Worm (Caenorhabditis elegans) whole organism, L1 larva: ENCODE data around the gene srp-1.

Source experiments
- C34B4.2 ChIP-seq: sonication (generic microtip); optimal IDR thresholded peaks from 2 replicates; lab custom pipeline; 2017; ENCODE audit warnings: mild to moderate bottlenecking, missing genetic modification characterization, missing compliant biosample characterization
- Y116A8C.19 ChIP-seq: sonication (generic microtip); optimal IDR thresholded peaks from 2 replicates; lab custom pipeline; 2016; ENCODE audit warnings: missing compliant biosample characterization, missing genetic modification characterization, borderline replicate concordance
- aly-2 ChIP-seq: fragments of 150-350 bp; optimal IDR thresholded peaks from 2 replicates; lab custom pipeline; 2014; ENCODE audit warnings: missing biosample characterization, missing genetic modification characterization
- ceh-63 ChIP-seq: fragments of 200-800 bp; sonication (Bioruptor generic); optimal IDR thresholded peaks from 2 replicates; lab custom pipeline; 2018; ENCODE audit warnings: mild to moderate bottlenecking, missing genetic modification characterization, missing compliant biosample characterization
- ceh-8 ChIP-seq: fragments of 200-800 bp; sonication (Bioruptor generic); optimal IDR thresholded peaks from 2 replicates; lab custom pipeline; 2018; ENCODE audit warnings: mild to moderate bottlenecking, missing genetic modification characterization, moderate library complexity, missing compliant biosample characterization
- ceh-88 ChIP-seq: fragments of 200-800 bp; sonication (Bioruptor generic); IDR thresholded peaks from 2 replicates; pipeline ENCODE4 v1.3.6; 2022; ENCODE audit warnings: missing genetic modification characterization, missing compliant biosample characterization
- ceh-90 ChIP-seq: sonication (generic microtip); optimal IDR thresholded peaks from 2 replicates; lab custom pipeline; 2016; ENCODE audit warnings: missing genetic modification characterization, missing compliant biosample characterization
- ces-1 ChIP-seq: fragments of 150-350 bp; optimal IDR thresholded peaks from 2 replicates; lab custom pipeline; 2014; ENCODE audit warnings: missing biosample characterization, missing genetic modification reagents, missing genetic modification characterization
- dpl-1 ChIP-seq, 3 experiments: fragments of 150-350 bp in 2 of 3; sonication (generic microtip) in 1 of 3; optimal IDR thresholded peaks; 2 replicates each; lab custom pipeline; 2014 to 2017; ENCODE audit warnings: missing biosample characterization in 3 of 3, missing genetic modification characterization in 3 of 3, missing genetic modification reagents in 3 of 3
- efl-1 ChIP-seq, 4 experiments: fragments of 150-350 bp; optimal IDR thresholded peaks in 3 of 4; peaks in 1 of 4; 1 replicate in 1 of 4; 2 replicates in 3 of 4; lab custom pipeline; 2014; ENCODE audit warnings: missing biosample characterization in 2 of 4, missing genetic modification characterization in 2 of 4, missing genetic modification reagents in 2 of 4
- efl-3 ChIP-seq: fragments of 200-800 bp; sonication (Bioruptor generic); optimal IDR thresholded peaks from 2 replicates; lab custom pipeline; 2018; ENCODE audit warnings: mild to moderate bottlenecking, missing genetic modification characterization, missing compliant biosample characterization
- elt-2 ChIP-seq: sonication (generic microtip); optimal IDR thresholded peaks from 2 replicates; lab custom pipeline; 2016; ENCODE audit warnings: missing genetic modification characterization, mild to moderate bottlenecking, inconsistent platforms, missing compliant biosample characterization, missing genetic modification reagents
- elt-3 ChIP-seq, 6 experiments: fragments of 150-350 bp in 1 of 6; sonication (generic microtip); optimal IDR thresholded peaks; 2 replicates each; lab custom pipeline; 2017 to 2018; ENCODE audit warnings: missing biosample characterization in 6 of 6, missing genetic modification characterization in 6 of 6, inconsistent platforms in 1 of 6
- fkh-4 ChIP-seq: sonication (generic microtip); optimal IDR thresholded peaks from 2 replicates; lab custom pipeline; 2016; ENCODE audit warnings: missing compliant biosample characterization, missing genetic modification characterization, borderline replicate concordance
- fkh-8 ChIP-seq: sonication (generic microtip); optimal IDR thresholded peaks from 2 replicates; lab custom pipeline; 2016; ENCODE audit warnings: mild to moderate bottlenecking, missing genetic modification characterization, missing compliant biosample characterization
- hlh-4 ChIP-seq: sonication (generic microtip); optimal IDR thresholded peaks from 2 replicates; lab custom pipeline; 2016; ENCODE audit warnings: mild to moderate bottlenecking, missing genetic modification characterization, missing compliant biosample characterization
- hpl-2 ChIP-seq: fragments of 150-350 bp; optimal IDR thresholded peaks from 2 replicates; lab custom pipeline; 2014; ENCODE audit warnings: missing biosample characterization, missing genetic modification reagents, missing genetic modification characterization
- isw-1 ChIP-seq: fragments of 200-800 bp; sonication (Bioruptor generic); IDR thresholded peaks from 2 replicates; pipeline ENCODE4 v1.3.6; 2022; ENCODE audit warnings: missing genetic modification characterization, missing compliant biosample characterization
- jun-1 ChIP-seq: fragments of 150-350 bp; optimal IDR thresholded peaks from 2 replicates; lab custom pipeline; 2014; ENCODE audit warnings: missing biosample characterization, missing genetic modification reagents, missing genetic modification characterization
- lin-13 ChIP-seq: fragments of 150-350 bp; optimal IDR thresholded peaks from 2 replicates; lab custom pipeline; 2014; ENCODE audit warnings: missing biosample characterization, missing genetic modification reagents, missing genetic modification characterization
- lin-35 ChIP-seq, 2 experiments: fragments of 150-350 bp; optimal IDR thresholded peaks; 2 replicates each; lab custom pipeline; 2014; ENCODE audit warnings: missing biosample characterization in 2 of 2, missing genetic modification characterization in 2 of 2, missing genetic modification reagents in 2 of 2
- lin-39 ChIP-seq: fragments of 150-350 bp; optimal IDR thresholded peaks from 2 replicates; lab custom pipeline; 2014; ENCODE audit warnings: missing biosample characterization, missing genetic modification reagents, missing genetic modification characterization
- lsy-2 ChIP-seq, 2 experiments: fragments of 150-350 bp; optimal IDR thresholded peaks; 2 replicates each; lab custom pipeline; 2014; ENCODE audit warnings: missing biosample characterization in 2 of 2, missing genetic modification characterization in 2 of 2
- mep-1 ChIP-seq: fragments of 150-350 bp; optimal IDR thresholded peaks from 2 replicates; lab custom pipeline; 2014; ENCODE audit warnings: missing biosample characterization, missing genetic modification characterization
- nhr-12 ChIP-seq: sonication (generic microtip); optimal IDR thresholded peaks from 2 replicates; lab custom pipeline; 2017; ENCODE audit warnings: missing biosample characterization, missing genetic modification characterization
- nhr-19 ChIP-seq: fragments of 200-800 bp; sonication (Bioruptor generic); conservative IDR thresholded peaks from 2 replicates; pipeline ENCODE4 v1.3.6; 2022; ENCODE audit warnings: missing genetic modification characterization, missing compliant biosample characterization
- nhr-47 ChIP-seq: sonication (generic microtip); optimal IDR thresholded peaks from 2 replicates; lab custom pipeline; 2016; ENCODE audit warnings: mild to moderate bottlenecking, missing genetic modification characterization, moderate library complexity, missing compliant biosample characterization
- nhr-71 ChIP-seq: sonication (generic microtip); optimal IDR thresholded peaks from 2 replicates; lab custom pipeline; 2016; ENCODE audit warnings: mild to moderate bottlenecking, missing genetic modification characterization, moderate library complexity, missing compliant biosample characterization
- nhr-76 ChIP-seq: sonication (generic microtip); optimal IDR thresholded peaks from 2 replicates; lab custom pipeline; 2017; ENCODE audit warnings: missing biosample characterization, missing genetic modification characterization
- nhr-77 ChIP-seq: fragments of 150-350 bp; optimal IDR thresholded peaks from 2 replicates; lab custom pipeline; 2014; ENCODE audit warnings: missing biosample characterization, missing genetic modification characterization
- nhr-85 ChIP-seq: sonication (generic microtip); peaks from one replicate; lab custom pipeline; 2016; ENCODE audit warnings: missing genetic modification characterization, inconsistent platforms, missing compliant biosample characterization
- pag-3 ChIP-seq: sonication (generic microtip); optimal IDR thresholded peaks from 2 replicates; lab custom pipeline; 2017; ENCODE audit warnings: missing genetic modification characterization, mild to moderate bottlenecking, missing compliant biosample characterization, antibody characterized with exemption, borderline replicate concordance; ENCODE audit not compliant: insufficient read depth
- pqm-1 ChIP-seq: sonication (generic microtip); optimal IDR thresholded peaks from 3 replicates; lab custom pipeline; 2017; ENCODE audit warnings: missing biosample characterization, missing genetic modification characterization
- snu-23 ChIP-seq: sonication (generic microtip); optimal IDR thresholded peaks from 2 replicates; lab custom pipeline; 2016; ENCODE audit warnings: missing genetic modification characterization, missing compliant biosample characterization
- sox-4 ChIP-seq: sonication (generic microtip); optimal IDR thresholded peaks from 2 replicates; lab custom pipeline; 2016; ENCODE audit warnings: missing genetic modification characterization, missing compliant biosample characterization
- sptf-1 ChIP-seq: fragments of 150-350 bp; optimal IDR thresholded peaks from 2 replicates; lab custom pipeline; 2014; ENCODE audit warnings: missing biosample characterization, missing genetic modification characterization
- sup-37 ChIP-seq: fragments of 200-800 bp; sonication (Bioruptor generic); optimal IDR thresholded peaks from 2 replicates; lab custom pipeline; 2018; ENCODE audit warnings: mild to moderate bottlenecking, missing genetic modification characterization, missing compliant biosample characterization
- tbx-2 ChIP-seq: sonication (generic microtip); optimal IDR thresholded peaks from 2 replicates; lab custom pipeline; 2016; ENCODE audit warnings: missing genetic modification characterization, missing compliant biosample characterization
- unc-130 ChIP-seq: fragments of 150-350 bp; optimal IDR thresholded peaks from 2 replicates; lab custom pipeline; 2017; ENCODE audit warnings: missing biosample characterization, missing genetic modification characterization, inconsistent platforms
- unc-62 ChIP-seq: fragments of 150-350 bp; optimal IDR thresholded peaks from 2 replicates; lab custom pipeline; 2014; ENCODE audit warnings: missing biosample characterization, missing genetic modification reagents, missing genetic modification characterization
- unc-86 ChIP-seq: sonication (generic microtip); optimal IDR thresholded peaks from 2 replicates; lab custom pipeline; 2016; ENCODE audit warnings: missing genetic modification characterization, missing compliant biosample characterization
- unc-98 ChIP-seq: fragments of 200-800 bp; sonication (Bioruptor generic); IDR thresholded peaks from 2 replicates; pipeline ENCODE4 v1.3.6; 2022; ENCODE audit warnings: missing genetic modification characterization, missing compliant biosample characterization
- vab-15 ChIP-seq: sonication (generic microtip); optimal IDR thresholded peaks from 2 replicates; lab custom pipeline; 2017; ENCODE audit warnings: missing genotype, mild to moderate bottlenecking, missing genetic modification characterization, missing compliant biosample characterization
- zag-1 ChIP-seq: fragments of 150-350 bp; optimal IDR thresholded peaks from 2 replicates; lab custom pipeline; 2014; ENCODE audit warnings: missing biosample characterization, missing genetic modification characterization
- zip-4 ChIP-seq: fragments of 200-800 bp; sonication (Bioruptor generic); optimal IDR thresholded peaks from 2 replicates; lab custom pipeline; 2018; ENCODE audit warnings: mild to moderate bottlenecking, missing genetic modification characterization, moderate library complexity, missing compliant biosample characterization
- ztf-11 ChIP-seq, 2 experiments: sonication (generic microtip); optimal IDR thresholded peaks; 2 replicates each; lab custom pipeline; 2016 to 2017; ENCODE audit warnings: missing genetic modification characterization in 2 of 2, missing biosample characterization in 1 of 2, missing compliant biosample characterization in 1 of 2
- ztf-4 ChIP-seq: fragments of 150-350 bp; optimal IDR thresholded peaks from 2 replicates; lab custom pipeline; 2014; ENCODE audit warnings: missing biosample characterization, missing genetic modification characterization

Gene srp-1

DNA sequence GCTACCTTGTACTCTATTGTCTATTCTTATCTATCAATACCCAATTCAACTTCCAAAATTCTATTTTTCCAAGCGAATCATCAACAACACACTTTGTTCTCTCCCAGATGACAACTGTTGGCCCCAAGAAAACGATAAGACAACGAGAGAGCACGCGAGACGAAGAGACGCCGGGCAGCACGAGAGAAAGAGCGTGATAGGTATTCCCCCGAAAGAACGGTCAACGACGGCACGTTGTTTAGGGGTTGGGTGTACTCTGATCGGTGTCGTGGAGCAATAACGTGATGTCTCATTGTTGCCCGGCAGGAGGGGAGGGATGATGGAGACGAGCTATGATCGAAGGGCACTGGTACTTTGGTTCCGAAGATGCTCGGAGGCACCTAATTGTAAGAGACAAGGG lies 21.8 kb upstream of the srp-1 start (continued):
- TF ChIP-seq unc-98 (GFP tag; lab: Robert Waterston, UW) (peak; percentile 63), unc-62 (GFP tag; lab: Kevin White, UChicago) (no peak), dpl-1 (GFP tag; optimal IDR thresholded peaks at IDR 0.05; lab: Kevin White, UChicago) (peak; percentile 48 to 67 (median 51)), elt-3 (tag; optimal IDR thresholded peaks at IDR 0.05; lab: Kevin White, UChicago) (peak in 5 of 6 experiments; percentile 16 to 92 (median 65)), sup-37 (GFP tag; lab: Kevin White, UChicago) (peak; percentile 94), fkh-8 (tag; lab: Kevin White, UChicago) (no peak), ceh-88 (GFP tag; lab: Robert Waterston, UW) (peak; percentile 75), ceh-8 (GFP tag; lab: Kevin White, UChicago) (no peak), hpl-2 (GFP tag; lab: Kevin White, UChicago) (no peak), pqm-1 (tag; lab: Kevin White, UChicago) (peak; percentile 48), aly-2 (tag; lab: Kevin White, UChicago) (peak; percentile 30), pag-3 (tag; lab: Kevin White, UChicago) (no peak), lsy-2 (tag; optimal IDR thresholded peaks at IDR 0.05; lab: Kevin White, UChicago) (peak; percentile 77 to 83), efl-3 (GFP tag; lab: Kevin White, UChicago) (no peak), fkh-4 (tag; lab: Kevin White, UChicago) (no peak), nhr-12 (tag; lab: Kevin White, UChicago) (no peak), lin-13 (GFP tag; lab: Kevin White, UChicago) (peak; percentile 35), zip-4 (GFP tag; lab: Kevin White, UChicago) (peak; percentile 52), Y116A8C.19 (tag; lab: Kevin White, UChicago) (peak; percentile 11), C34B4.2 (tag; lab: Kevin White, UChicago) (peak; percentile 52), snu-23 (GFP tag; lab: Kevin White, UChicago) (peak; percentile 96), tbx-2 (peak; percentile 96), nhr-47 (tag; lab: Kevin White, UChicago) (peak; percentile 89), lin-39 (peak; percentile 83), vab-15 (peak; percentile 75), unc-130 (tag; lab: Kevin White, UChicago) (peak; percentile 87), efl-1 (optimal IDR thresholded peaks at IDR 0.05; lab: Kevin White, UChicago) (peak; percentile 58 to 67), efl-1 (GFP tag; optimal IDR thresholded peaks at IDR 0.05 in 1 of 2; lab: Kevin White, UChicago) (peak; percentile 15 to 96), nhr-77 (tag; lab: Kevin White, UChicago) (peak; percentile 83), nhr-19 (GFP tag; lab: Robert Waterston, UW) (peak; percentile 100), ceh-90 (no peak), unc-86 (tag; lab: Kevin White, UChicago) (no peak), hlh-4 (tag; lab: Kevin White, UChicago) (no peak), lin-35 (GFP tag; optimal IDR thresholded peaks at IDR 0.05; lab: Kevin White, UChicago) (peak; percentile 37 to 90), nhr-71 (tag; lab: Kevin White, UChicago) (peak; percentile 100), nhr-85 (tag; lab: Kevin White, UChicago) (peak; percentile 98), nhr-76 (tag; lab: Kevin White, UChicago) (no peak), isw-1 (GFP tag; lab: Robert Waterston, UW) (peak; percentile 52; the same call in 1 of the 2 replicates), sox-4 (tag; lab: Kevin White, UChicago) (peak; percentile 59), mep-1 (tag; lab: Kevin White, UChicago) (peak; percentile 71), zag-1 (no peak), jun-1 (peak; percentile 77), ztf-11 (tag; optimal IDR thresholded peaks at IDR 0.05; lab: Kevin White, UChicago) (peak in 1 of 2 experiments; percentile 86), ces-1 (GFP tag; lab: Kevin White, UChicago) (no peak), ztf-4 (tag; lab: Kevin White, UChicago) (peak; percentile 90), elt-2 (tag; lab: Kevin White, UChicago) (peak; percentile 99), ceh-63 (GFP tag; lab: Kevin White, UChicago) (no peak), sptf-1 (tag; lab: Kevin White, UChicago) (no peak)
